Fruit fly (Drosophila melanogaster): ENCODE results near the gene CG33688.

The CG33688 gene

DNA sequence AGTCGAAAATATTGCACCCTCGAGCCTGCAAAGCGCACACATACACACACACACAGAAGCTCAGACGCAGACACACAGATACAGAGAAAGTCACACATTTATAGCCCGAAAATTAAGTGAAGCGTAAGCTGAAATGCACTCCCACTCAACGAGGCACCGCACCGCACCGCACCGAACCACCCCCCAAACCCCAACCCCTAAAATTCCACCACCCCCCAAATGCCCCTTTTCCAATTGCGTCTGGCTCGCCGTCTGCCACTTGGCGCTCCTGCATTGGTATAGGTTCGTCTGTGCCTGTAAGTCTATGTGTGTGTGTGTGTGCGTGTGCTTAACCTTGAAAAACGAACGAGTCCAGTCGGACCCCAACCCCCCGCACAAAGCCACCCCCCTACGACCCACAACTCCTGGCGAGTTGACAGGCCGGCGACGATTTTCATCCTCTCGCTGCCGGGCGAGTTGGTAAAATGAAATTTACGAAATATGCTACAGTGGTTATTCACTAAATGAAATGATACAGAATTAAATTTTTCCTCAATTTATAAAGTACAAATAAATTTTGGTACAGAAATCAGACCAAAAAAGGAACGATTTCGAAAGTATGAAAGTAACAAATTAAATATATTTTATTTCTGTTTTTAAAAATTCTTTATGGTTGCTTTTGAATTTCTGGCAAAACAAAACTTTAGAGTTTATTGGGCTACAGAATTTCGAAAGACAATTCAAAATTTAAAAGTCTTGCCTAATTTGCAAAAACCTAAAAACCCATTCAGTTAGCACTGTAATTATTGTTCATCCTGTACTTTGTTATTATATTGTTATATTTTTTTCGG is 16.2 kb upstream of the CG33688 start (continued):
- TF ChIP-seq abd-A (tag; optimal IDR thresholded peaks at IDR 0.05), result peak; percentile 36
- 0 out of 3 replicates have a peak, but pooled peaks have one; percentile 11 for TF ChIP-seq row (GFP tag; IDR thresholded peaks at IDR 0.05)
- no peak for TF ChIP-seq slbo (GFP tag; IDR thresholded peaks at IDR 0.05)
- TF ChIP-seq Med (GFP tag), result peak; percentile 43
- peak; percentile 82 for TF ChIP-seq crol (GFP tag; IDR thresholded peaks at IDR 0.05)
- no peak for TF ChIP-seq sisA (GFP tag; IDR thresholded peaks at IDR 0.05)

DNA sequence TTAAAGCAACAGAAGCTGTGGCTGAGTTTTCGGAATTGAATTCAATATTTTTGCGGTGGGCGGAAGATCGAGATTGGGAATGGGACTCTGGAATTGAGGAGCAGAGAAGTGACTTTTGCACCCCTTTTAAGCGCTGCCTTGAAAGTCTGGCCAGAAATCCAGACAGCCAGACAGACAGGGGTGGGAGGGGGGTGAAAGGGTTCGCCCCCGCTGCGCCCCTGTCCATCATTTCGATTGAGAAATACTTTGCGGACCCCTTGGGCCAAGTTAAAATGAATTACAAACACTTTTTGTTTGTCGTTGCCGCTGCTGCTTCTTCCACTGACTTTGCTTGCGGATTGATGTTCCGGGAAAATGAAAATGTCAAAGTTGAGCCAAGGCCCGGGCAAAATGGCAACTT is 15.5 kb upstream of the CG33688 start:
- peak; percentile 77 for TF ChIP-seq Med (GFP tag)
- peak; percentile 58 for TF ChIP-seq crol (GFP tag; IDR thresholded peaks at IDR 0.05)
- TF ChIP-seq emc (GFP tag; optimal IDR thresholded peaks at IDR 0.05), result no peak

DNA sequence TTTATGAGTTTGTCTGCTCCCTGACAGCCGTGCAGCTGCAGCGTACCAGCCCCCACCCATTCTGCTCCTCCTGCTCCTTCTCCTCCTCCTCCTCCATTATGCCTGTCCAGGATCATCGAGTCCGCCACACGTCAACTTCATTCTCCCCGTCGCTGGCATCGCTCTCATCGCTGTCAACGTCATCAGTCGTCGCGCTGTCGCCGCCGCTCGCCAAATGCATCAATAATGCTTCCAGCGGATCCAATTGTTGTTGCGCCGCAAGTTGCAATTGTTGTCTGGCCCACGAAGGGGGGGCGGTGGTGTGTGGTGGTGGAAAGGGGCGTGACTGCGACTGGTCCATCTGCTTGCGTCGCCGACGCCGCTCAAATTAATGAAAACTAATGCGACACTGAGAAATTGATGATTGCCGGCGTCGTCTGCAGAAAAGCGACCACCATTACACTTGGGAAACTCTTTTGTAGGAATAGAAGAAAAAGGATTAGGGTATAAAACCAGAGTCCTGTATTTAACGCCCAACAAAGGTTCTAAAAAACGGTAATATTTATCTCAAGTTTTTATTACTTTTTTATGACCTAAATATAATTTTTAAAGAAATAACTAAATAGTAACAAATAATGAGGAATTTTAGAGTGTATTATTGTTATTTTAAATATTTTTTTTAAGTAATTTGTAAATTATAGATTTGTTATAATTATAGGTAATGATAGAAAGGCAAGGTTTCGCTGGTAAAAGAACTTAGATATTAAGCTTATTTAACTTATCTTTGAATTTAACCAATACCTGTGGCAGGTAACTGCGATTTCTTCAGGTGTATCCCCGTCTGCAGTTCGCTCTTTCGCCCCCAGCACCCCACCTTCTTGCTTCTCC is 9.7 kb upstream of the CG33688 start:
- TF ChIP-seq CG12659 (GFP tag; optimal IDR thresholded peaks at IDR 0.05) (no peak), CG11560 (tag; IDR thresholded peaks at IDR 0.05) (0 out of 3 replicates have a peak, but pooled peaks have one; percentile 26), Sox102F (GFP tag; optimal IDR thresholded peaks at IDR 0.05) (no peak), vnd (GFP tag; IDR thresholded peaks at IDR 0.05; ENCODE audit: partially characterized antibody) (no peak), Rfx (GFP tag; IDR thresholded peaks at IDR 0.05) (no peak), Mrtf (GFP tag; IDR thresholded peaks at IDR 0.05) (no peak), twi (tag; optimal IDR thresholded peaks at IDR 0.05) (no peak), esg (GFP tag; conservative IDR thresholded peaks at IDR 0.05) (no peak), CG1792 (GFP tag; optimal IDR thresholded peaks at IDR 0.05) (no peak)

- TF ChIP-seq vnd (GFP tag; IDR thresholded peaks at IDR 0.05; ENCODE audit: partially characterized antibody) (no peak), CrebB (tag; optimal IDR thresholded peaks at IDR 0.05) (no peak), cas (GFP tag; IDR thresholded peaks at IDR 0.05) (no peak), CG16779 (GFP tag; IDR thresholded peaks at IDR 0.05) (peak; percentile 37; the same call in 1 of the 2 replicates), Ets65A (GFP tag) (peak; percentile 75), trh (GFP tag; optimal IDR thresholded peaks at IDR 0.05) (no peak), CG10979 (tag; optimal IDR thresholded peaks at IDR 0.05) (no peak)
Observed at dm6 chr3L:16189925-16190231, 9.1 kb upstream of the CG33688 start.

DNA sequence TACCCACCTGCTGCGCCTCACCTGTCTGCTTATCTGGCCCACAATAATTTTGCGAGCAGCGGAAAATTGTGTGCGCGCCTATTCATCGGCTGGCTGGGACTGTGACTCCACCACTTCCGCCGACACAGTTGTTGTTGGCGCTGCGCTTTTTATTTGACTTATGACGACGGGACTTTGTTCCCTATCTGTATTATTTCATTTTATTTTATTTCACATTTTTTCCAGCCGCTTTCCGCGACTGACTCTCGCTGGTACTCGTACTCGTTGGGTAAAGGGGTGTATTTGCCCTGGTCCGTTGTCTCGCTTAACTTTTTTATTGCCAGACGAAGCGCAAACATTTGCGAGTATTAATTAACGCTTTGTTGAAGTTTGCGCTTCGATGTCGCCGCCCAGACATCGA is 8.1 kb upstream of the CG33688 start:
- 0 out of 3 replicates have a peak, but pooled peaks have one; percentile 12 for TF ChIP-seq dysf (GFP tag; IDR thresholded peaks at IDR 0.05)
- no peak for TF ChIP-seq CG10959 (GFP tag; IDR thresholded peaks at IDR 0.05)
- no peak for TF ChIP-seq CG1603 (tag; optimal IDR thresholded peaks at IDR 0.05)
- TF ChIP-seq CG14441 (GFP tag; IDR thresholded peaks at IDR 0.05), result no peak
- TF ChIP-seq nom (GFP tag; optimal IDR thresholded peaks at IDR 0.05), result peak; percentile 84
- no peak for TF ChIP-seq sqz (GFP tag; optimal IDR thresholded peaks at IDR 0.05)
- peak; percentile 38; the same call in 1 of the 2 replicates for TF ChIP-seq Drgx (GFP tag; IDR thresholded peaks at IDR 0.05)
- no peak for TF ChIP-seq Jarid2 (GFP tag; optimal IDR thresholded peaks at IDR 0.05)
- TF ChIP-seq exex (tag; optimal IDR thresholded peaks at IDR 0.05), result peak; percentile 0
- no peak for TF ChIP-seq Awh (GFP tag; IDR thresholded peaks at IDR 0.05)
- TF ChIP-seq slp2 (GFP tag; optimal IDR thresholded peaks at IDR 0.05), result no peak
- no peak for TF ChIP-seq toy (GFP tag; IDR thresholded peaks at IDR 0.05)
- TF ChIP-seq CG17361 (GFP tag; IDR thresholded peaks at IDR 0.05), result no peak
- no peak for TF ChIP-seq CG4282 (GFP tag; optimal IDR thresholded peaks at IDR 0.05)
- TF ChIP-seq Sox102F (GFP tag; optimal IDR thresholded peaks at IDR 0.05), result no peak
- no peak for TF ChIP-seq jing (GFP tag; optimal IDR thresholded peaks at IDR 0.05)
- no peak for TF ChIP-seq ems (GFP tag; optimal IDR thresholded peaks at IDR 0.05)
- no peak for TF ChIP-seq run (tag; optimal IDR thresholded peaks at IDR 0.05)
- no peak for TF ChIP-seq CG30020 (tag; optimal IDR thresholded peaks at IDR 0.05)
- no peak for TF ChIP-seq CG17912 (GFP tag; optimal IDR thresholded peaks at IDR 0.05)
- TF ChIP-seq CG6654 (GFP tag; optimal IDR thresholded peaks at IDR 0.05), result no peak

All from whole organism, embryonic.